Fruit fly (Drosophila melanogaster): ENCODE measurements around the gene CG14212.

CG14212 gene

DNA sequence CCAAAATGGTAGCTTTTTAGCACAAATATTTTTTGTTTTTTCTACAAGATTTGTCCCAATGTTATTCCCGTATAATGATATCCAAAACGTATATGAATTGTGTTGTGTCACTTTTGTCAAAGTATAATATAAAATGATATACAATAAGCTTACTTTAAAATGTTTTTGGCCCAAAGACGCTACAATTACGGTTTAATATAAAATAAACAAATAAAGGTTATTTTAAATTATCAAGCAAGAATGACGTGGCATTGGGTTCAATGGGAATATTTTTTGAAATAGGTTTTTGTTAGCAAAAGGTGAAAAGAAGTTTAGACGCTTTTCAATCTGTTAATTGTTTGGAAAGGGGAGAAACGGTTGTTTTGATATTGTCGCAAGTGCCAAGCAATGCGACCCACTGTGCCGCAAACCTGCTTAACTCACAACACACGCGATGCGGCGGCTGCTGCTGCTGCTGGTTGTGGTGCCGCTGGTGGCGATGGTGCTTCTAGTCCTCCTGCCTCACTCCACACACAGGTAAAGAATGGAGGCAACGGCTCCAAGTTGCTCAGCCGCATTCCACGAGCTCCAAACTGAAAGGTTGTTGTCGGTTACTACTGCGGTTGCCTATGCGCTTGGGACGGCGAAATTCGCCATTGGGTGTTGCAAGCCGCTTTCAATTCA lies 37.8 kb downstream of the CG14212 start:
- TF ChIP-seq Hr4 (GFP tag; optimal IDR thresholded peaks at IDR 0.05) (peak; percentile 35), CG8319 (GFP tag; optimal IDR thresholded peaks at IDR 0.05) (no peak), CG6163 (GFP tag; IDR thresholded peaks at IDR 0.05) (0 out of 3 replicates have a peak, but pooled peaks have one; percentile 26), CG16779 (tag; optimal IDR thresholded peaks at IDR 0.05) (no peak), dsx (GFP tag; optimal IDR thresholded peaks at IDR 0.05; ENCODE audit: poor library complexity, severe bottlenecking) (no peak), Ets96B (tag; optimal IDR thresholded peaks at IDR 0.05) (peak; percentile 46), CG11294 (GFP tag; IDR thresholded peaks at IDR 0.05) (no peak), Eip75B (GFP tag; optimal IDR thresholded peaks at IDR 0.05) (peak; percentile 35), CG7368 (GFP tag; optimal IDR thresholded peaks at IDR 0.05) (peak; percentile 9), fd85E (GFP tag; optimal IDR thresholded peaks at IDR 0.05) (no peak), Sox14 (GFP tag; optimal IDR thresholded peaks at IDR 0.05) (no peak), CG31627 (GFP tag; optimal IDR thresholded peaks at IDR 0.05) (peak; percentile 7), Hr39 (GFP tag; optimal IDR thresholded peaks at IDR 0.05) (peak; percentile 49), vri (GFP tag; optimal IDR thresholded peaks at IDR 0.05) (no peak), Lpt (GFP tag; optimal IDR thresholded peaks at IDR 0.05) (no peak), fd59A (GFP tag; optimal IDR thresholded peaks at IDR 0.05) (peak; percentile 55), CG32006 (GFP tag; optimal IDR thresholded peaks at IDR 0.05) (peak; percentile 78), Eip93F (GFP tag; optimal IDR thresholded peaks at IDR 0.05) (no peak), Sox15 (GFP tag; optimal IDR thresholded peaks at IDR 0.05) (no peak), svp (GFP tag) (peak; percentile 75), Sox102F (GFP tag; optimal IDR thresholded peaks at IDR 0.05) (peak; percentile 45), cyc (GFP tag; optimal IDR thresholded peaks at IDR 0.05) (peak; percentile 24), salr (GFP tag; optimal IDR thresholded peaks at IDR 0.05) (peak in 1 of 2 experiments; percentile 16), pdm3 (GFP tag; optimal IDR thresholded peaks at IDR 0.05) (peak; percentile 55), Hr38 (GFP tag; optimal IDR thresholded peaks at IDR 0.05) (no peak), CG6808 (GFP tag; optimal IDR thresholded peaks at IDR 0.05) (peak; percentile 69), CG34406 (GFP tag; optimal IDR thresholded peaks at IDR 0.05) (peak; percentile 44), CG10631 (GFP tag; optimal IDR thresholded peaks at IDR 0.05) (peak; percentile 40), spab (GFP tag; optimal IDR thresholded peaks at IDR 0.05) (peak; percentile 34), Met (GFP tag; optimal IDR thresholded peaks at IDR 0.05) (peak; percentile 64), eg (GFP tag; IDR thresholded peaks at IDR 0.05) (peak; percentile 10; the same call in 1 of the 3 replicates), CG9139 (GFP tag; optimal IDR thresholded peaks at IDR 0.05) (peak; percentile 4), CG6792 (GFP tag; optimal IDR thresholded peaks at IDR 0.05) (peak; percentile 50), CG4318 (GFP tag; optimal IDR thresholded peaks at IDR 0.05) (no peak), CG11902 (GFP tag; optimal IDR thresholded peaks at IDR 0.05) (no peak), Ets21C (GFP tag; optimal IDR thresholded peaks at IDR 0.05) (no peak), OdsH (GFP tag; optimal IDR thresholded peaks at IDR 0.05) (peak; percentile 43), acj6 (GFP tag; optimal IDR thresholded peaks at IDR 0.05) (no peak), CG11762 (GFP tag; optimal IDR thresholded peaks at IDR 0.05; ENCODE audit: insufficient read depth) (peak; percentile 28), Eip78C (GFP tag) (peak; percentile 91), topi (GFP tag; optimal IDR thresholded peaks at IDR 0.05) (peak; percentile 63), esn (GFP tag; optimal IDR thresholded peaks at IDR 0.05) (peak; percentile 66), achi (GFP tag; optimal IDR thresholded peaks at IDR 0.05) (peak; percentile 47), fkh (GFP tag; optimal IDR thresholded peaks at IDR 0.05) (no peak), net (GFP tag; optimal IDR thresholded peaks at IDR 0.05) (peak; percentile 63), Blimp-1 (GFP tag; optimal IDR thresholded peaks at IDR 0.05) (peak; percentile 12), CG8119 (GFP tag; IDR thresholded peaks at IDR 0.05) (no peak), CG3032 (tag; optimal IDR thresholded peaks at IDR 0.05) (peak; percentile 50), CG6854 (GFP tag; optimal IDR thresholded peaks at IDR 0.05) (no peak), Smox (GFP tag; optimal IDR thresholded peaks at IDR 0.05) (peak; percentile 71), dac (GFP tag; optimal IDR thresholded peaks at IDR 0.05) (peak; percentile 29)
